Worm (Caenorhabditis elegans) whole organism, midembryonic: ENCODE data around the gene sdf-9.

Source experiments
- T22C8.4 ChIP-seq: fragments of 200-800 bp; sonication (Bioruptor generic); IDR thresholded peaks from 2 replicates; pipeline ENCODE4 v1.3.6; 2022; ENCODE audit warnings: missing genetic modification characterization, missing compliant biosample characterization
- cog-1 ChIP-seq: sonication (generic microtip); optimal IDR thresholded peaks from 2 replicates; lab custom pipeline; 2016; ENCODE audit warnings: missing genetic modification characterization, missing compliant biosample characterization
- med-1 ChIP-seq: sonication (generic microtip); optimal IDR thresholded peaks from 2 replicates; lab custom pipeline; 2017; ENCODE audit warnings: missing genetic modification characterization, mild to moderate bottlenecking, missing compliant biosample characterization, antibody characterized with exemption, missing genetic modification reagents; ENCODE audit not compliant: insufficient read depth
- tab-1 ChIP-seq: fragments of 200-800 bp; sonication (Bioruptor generic); IDR thresholded peaks from 2 replicates; pipeline ENCODE4 v1.3.6; 2022; ENCODE audit warnings: missing genetic modification characterization, missing compliant biosample characterization
- ztf-23 ChIP-seq: fragments of 200-800 bp; sonication (Bioruptor generic); IDR thresholded peaks from 2 replicates; pipeline ENCODE4 v1.3.6; 2022; ENCODE audit warnings: missing genetic modification reagents, missing genetic modification characterization, missing compliant biosample characterization
- ztf-29 ChIP-seq: fragments of 200-800 bp; sonication (Bioruptor generic); IDR thresholded peaks from 2 replicates; pipeline ENCODE4 v1.3.6; 2022; ENCODE audit warnings: missing genetic modification reagents, missing genetic modification characterization, missing compliant biosample characterization

ce11 chrV:20756385-20756996 is 41.5 kb upstream of the sdf-9 start:
- no peak for TF ChIP-seq ztf-29
- TF ChIP-seq med-1 (GFP tag; lab: Kevin White, UChicago) = no peak
- TF ChIP-seq ztf-23 (GFP tag; lab: Robert Waterston, UW) = no peak
- TF ChIP-seq cog-1 (tag; lab: Kevin White, UChicago) = no peak
- no peak for TF ChIP-seq tab-1 (GFP tag; lab: Robert Waterston, UW)
- no peak for TF ChIP-seq T22C8.4 (GFP tag; lab: Robert Waterston, UW)
